Worm (Caenorhabditis elegans) whole organism, L2 larva: ENCODE results near the gene acr-3.
A peak's percentile ranks its signal among the peaks of the same experiment; 100 is the strongest.

Source experiments
- C34F6.9 ChIP-seq: fragments of 150-350 bp; optimal IDR thresholded peaks from 2 replicates; lab custom pipeline; 2014; ENCODE audit warnings: missing biosample characterization, missing genetic modification characterization
- F13H6.1 ChIP-seq: sonication (generic microtip); optimal IDR thresholded peaks from 2 replicates; lab custom pipeline; 2016; ENCODE audit warnings: missing genetic modification characterization, missing compliant biosample characterization
- R02D3.7 ChIP-seq: fragments of 150-350 bp; optimal IDR thresholded peaks from 2 replicates; lab custom pipeline; 2014; ENCODE audit warnings: missing biosample characterization, missing genetic modification characterization
- Y55F3AM.14 ChIP-seq: fragments of 200-800 bp; sonication (Bioruptor generic); optimal IDR thresholded peaks from 2 replicates; lab custom pipeline; 2018; ENCODE audit warnings: mild to moderate bottlenecking, missing genetic modification characterization, missing compliant biosample characterization
- ZK546.5 ChIP-seq: sonication (generic microtip); optimal IDR thresholded peaks from 2 replicates; lab custom pipeline; 2017; ENCODE audit warnings: missing biosample characterization, missing genetic modification characterization
- alr-1 ChIP-seq: fragments of 150-350 bp; optimal IDR thresholded peaks from 2 replicates; lab custom pipeline; 2014; ENCODE audit warnings: missing biosample characterization, missing genetic modification characterization
- aly-2 ChIP-seq: fragments of 150-350 bp; optimal IDR thresholded peaks from 2 replicates; lab custom pipeline; 2014; ENCODE audit warnings: missing biosample characterization, missing genetic modification characterization
- ama-1 ChIP-seq: fragments of 150-350 bp; optimal IDR thresholded peaks from 2 replicates; lab custom pipeline; 2018; ENCODE audit warnings: inconsistent platforms
- blmp-1 ChIP-seq: sonication (generic microtip); optimal IDR thresholded peaks from 2 replicates; lab custom pipeline; 2017; ENCODE audit warnings: missing genetic modification characterization, mild to moderate bottlenecking, missing compliant biosample characterization, antibody characterized with exemption, moderate library complexity; ENCODE audit not compliant: insufficient read depth
- ceh-16 ChIP-seq: fragments of 150-350 bp; optimal IDR thresholded peaks from 2 replicates; lab custom pipeline; 2014; ENCODE audit warnings: missing biosample characterization, missing genetic modification characterization
- ceh-82 ChIP-seq: fragments of 150-350 bp; optimal IDR thresholded peaks from 2 replicates; lab custom pipeline; 2014; ENCODE audit warnings: missing biosample characterization, missing genetic modification characterization
- crh-2 ChIP-seq: sonication (generic microtip); optimal IDR thresholded peaks from 2 replicates; lab custom pipeline; 2017; ENCODE audit warnings: missing biosample characterization, missing genetic modification characterization
- dmd-4 ChIP-seq: sonication (generic microtip); optimal IDR thresholded peaks from 2 replicates; lab custom pipeline; 2017; ENCODE audit warnings: missing biosample characterization, missing genetic modification characterization
- egl-27 ChIP-seq: sonication (generic microtip); optimal IDR thresholded peaks from 3 replicates; lab custom pipeline; 2017; ENCODE audit warnings: missing biosample characterization, missing genetic modification reagents, missing genetic modification characterization
- elt-1 ChIP-seq: fragments of 150-350 bp; optimal IDR thresholded peaks from 2 replicates; lab custom pipeline; 2014; ENCODE audit warnings: missing biosample characterization, missing genetic modification characterization
- elt-3 ChIP-seq: sonication (generic microtip); optimal IDR thresholded peaks from 2 replicates; lab custom pipeline; 2017; ENCODE audit warnings: missing biosample characterization, missing genetic modification characterization
- fos-1 ChIP-seq: fragments of 150-350 bp; optimal IDR thresholded peaks from 2 replicates; lab custom pipeline; 2014; ENCODE audit warnings: missing biosample characterization, missing genetic modification characterization
- gmeb-1 ChIP-seq: fragments of 150-350 bp; optimal IDR thresholded peaks from 2 replicates; lab custom pipeline; 2014; ENCODE audit warnings: missing biosample characterization, missing genetic modification characterization
- lin-11 ChIP-seq: fragments of 150-350 bp; sonication (generic microtip); optimal IDR thresholded peaks from 2 replicates; lab custom pipeline; 2014; ENCODE audit warnings: missing biosample characterization, missing genetic modification characterization, inconsistent platforms, mixed read lengths
- lin-13 ChIP-seq: fragments of 150-350 bp; optimal IDR thresholded peaks from 2 replicates; lab custom pipeline; 2014; ENCODE audit warnings: missing biosample characterization, missing genetic modification reagents, missing genetic modification characterization
- lin-39 ChIP-seq: fragments of 150-350 bp; optimal IDR thresholded peaks from 2 replicates; lab custom pipeline; 2014; ENCODE audit warnings: missing biosample characterization, missing genetic modification reagents, missing genetic modification characterization
- lsy-2 ChIP-seq, 2 experiments: fragments of 150-350 bp in 1 of 2; sonication (generic microtip) in 1 of 2; optimal IDR thresholded peaks; 2 replicates each; lab custom pipeline; 2014 to 2017; ENCODE audit warnings: missing biosample characterization in 2 of 2, missing genetic modification characterization in 2 of 2
- mab-5 ChIP-seq: fragments of 150-350 bp; optimal IDR thresholded peaks from 2 replicates; lab custom pipeline; 2014; ENCODE audit warnings: missing biosample characterization, missing genetic modification characterization
- mbf-1 ChIP-seq: sonication (generic microtip); optimal IDR thresholded peaks from 2 replicates; lab custom pipeline; 2017; ENCODE audit warnings: missing biosample characterization, missing genetic modification characterization
- mdl-1 ChIP-seq, 2 experiments: fragments of 150-350 bp in 1 of 2; sonication (generic microtip) in 1 of 2; optimal IDR thresholded peaks; 2 replicates each; lab custom pipeline; 2017; ENCODE audit warnings: missing biosample characterization in 2 of 2, missing genetic modification characterization in 2 of 2
- nhr-10 ChIP-seq: sonication (generic microtip); optimal IDR thresholded peaks from 2 replicates; lab custom pipeline; 2017; ENCODE audit warnings: missing biosample characterization, missing genetic modification characterization
- nhr-11 ChIP-seq: fragments of 150-350 bp; optimal IDR thresholded peaks from 2 replicates; lab custom pipeline; 2014; ENCODE audit warnings: missing biosample characterization, missing genetic modification characterization
- nhr-12 ChIP-seq: fragments of 150-350 bp; optimal IDR thresholded peaks from 2 replicates; lab custom pipeline; 2014; ENCODE audit warnings: missing biosample characterization, missing genetic modification characterization
- nhr-129 ChIP-seq: fragments of 150-350 bp; optimal IDR thresholded peaks from 2 replicates; lab custom pipeline; 2014; ENCODE audit warnings: missing biosample characterization, missing genetic modification characterization
- nhr-21 ChIP-seq: fragments of 150-350 bp; optimal IDR thresholded peaks from 2 replicates; lab custom pipeline; 2014; ENCODE audit warnings: missing biosample characterization, missing genetic modification characterization
- nhr-23 ChIP-seq: fragments of 150-350 bp; optimal IDR thresholded peaks from 2 replicates; lab custom pipeline; 2014; ENCODE audit warnings: missing biosample characterization, missing genetic modification reagents, missing genetic modification characterization
- nhr-237 ChIP-seq: fragments of 150-350 bp; optimal IDR thresholded peaks from 2 replicates; lab custom pipeline; 2014; ENCODE audit warnings: missing biosample characterization, missing genetic modification characterization
- nhr-25 ChIP-seq: fragments of 150-350 bp; sonication (generic microtip); optimal IDR thresholded peaks from 3 replicates; lab custom pipeline; 2014; ENCODE audit warnings: missing biosample characterization, missing genetic modification characterization
- nhr-6 ChIP-seq: fragments of 150-350 bp; optimal IDR thresholded peaks from 2 replicates; lab custom pipeline; 2014; ENCODE audit warnings: missing biosample characterization, missing genetic modification characterization
- nhr-77 ChIP-seq: fragments of 150-350 bp; optimal IDR thresholded peaks from 2 replicates; lab custom pipeline; 2014; ENCODE audit warnings: missing biosample characterization, missing genetic modification characterization
- peb-1 ChIP-seq: fragments of 150-350 bp; optimal IDR thresholded peaks from 2 replicates; lab custom pipeline; 2014; ENCODE audit warnings: missing biosample characterization, missing genetic modification characterization
- sem-4 ChIP-seq: fragments of 150-350 bp; optimal IDR thresholded peaks from 2 replicates; lab custom pipeline; 2014; ENCODE audit warnings: missing biosample characterization, missing genetic modification reagents, missing genetic modification characterization
- skn-1 ChIP-seq: sonication (generic microtip); optimal IDR thresholded peaks from 2 replicates; lab custom pipeline; 2017; ENCODE audit warnings: missing biosample characterization, missing genetic modification characterization
- sma-3 ChIP-seq: sonication (generic microtip); optimal IDR thresholded peaks from 2 replicates; lab custom pipeline; 2016; ENCODE audit warnings: missing genetic modification reagents, missing genetic modification characterization, missing compliant biosample characterization
- sma-9 ChIP-seq, 2 experiments: fragments of 150-350 bp in 1 of 2; sonication (generic microtip) in 1 of 2; optimal IDR thresholded peaks; 2 replicates each; lab custom pipeline; 2014 to 2016; ENCODE audit warnings: missing genetic modification characterization in 2 of 2, mild to moderate bottlenecking in 1 of 2, missing biosample characterization in 1 of 2, missing compliant biosample characterization in 1 of 2, missing genetic modification reagents in 1 of 2, moderate library complexity in 1 of 2
- snpc-4 ChIP-seq: fragments of 150-350 bp; optimal IDR thresholded peaks from 2 replicates; lab custom pipeline; 2014; ENCODE audit warnings: missing biosample characterization, missing genetic modification characterization
- unc-39 ChIP-seq: fragments of 150-350 bp; optimal IDR thresholded peaks from 2 replicates; lab custom pipeline; 2014; ENCODE audit warnings: missing biosample characterization, missing genetic modification characterization
- unc-55 ChIP-seq: fragments of 150-350 bp; sonication (generic microtip); optimal IDR thresholded peaks from 3 replicates; lab custom pipeline; 2014; ENCODE audit warnings: missing biosample characterization, missing genetic modification reagents, missing genetic modification characterization
- unc-62 ChIP-seq: fragments of 150-350 bp; optimal IDR thresholded peaks from 2 replicates; lab custom pipeline; 2014; ENCODE audit warnings: missing biosample characterization, missing genetic modification reagents, missing genetic modification characterization
- zag-1 ChIP-seq: fragments of 150-350 bp; optimal IDR thresholded peaks from 2 replicates; lab custom pipeline; 2014; ENCODE audit warnings: missing biosample characterization, missing genetic modification characterization
- ztf-1 ChIP-seq: fragments of 200-800 bp; sonication (Bioruptor generic); conservative IDR thresholded peaks from 2 replicates; pipeline ENCODE4 v1.3.6; 2022; ENCODE audit warnings: missing genetic modification characterization, missing compliant biosample characterization
- ztf-11 ChIP-seq: sonication (generic microtip); optimal IDR thresholded peaks from 2 replicates; lab custom pipeline; 2017; ENCODE audit warnings: missing biosample characterization, missing genetic modification characterization
- ztf-4 ChIP-seq: fragments of 150-350 bp; optimal IDR thresholded peaks from 2 replicates; lab custom pipeline; 2014; ENCODE audit warnings: missing biosample characterization, missing genetic modification characterization

Gene acr-3

ce11 chrX:6750145-6750544 is 40.8 kb downstream of the acr-3 start:
- TF ChIP-seq peb-1 (tag; lab: Kevin White, UChicago), result no peak
- TF ChIP-seq alr-1 (tag; lab: Kevin White, UChicago), result peak; percentile 51
- peak; percentile 100 for TF ChIP-seq sma-9 (GFP tag; optimal IDR thresholded peaks at IDR 0.05; lab: Kevin White, UChicago)
- TF ChIP-seq sma-9 (tag; optimal IDR thresholded peaks at IDR 0.05; lab: Kevin White, UChicago), result no peak
- TF ChIP-seq C34F6.9 (tag; lab: Kevin White, UChicago), result peak; percentile 71
- no peak for TF ChIP-seq ceh-82 (tag; lab: Kevin White, UChicago)
- peak; percentile 94 for TF ChIP-seq nhr-21 (tag; lab: Kevin White, UChicago)
- TF ChIP-seq nhr-11 (tag; lab: Kevin White, UChicago), result no peak
- TF ChIP-seq lin-13 (GFP tag; lab: Kevin White, UChicago), result peak; percentile 33
- no peak for TF ChIP-seq zag-1 (tag; lab: Kevin White, UChicago)
- no peak for TF ChIP-seq ztf-11 (tag; lab: Kevin White, UChicago)
- peak; percentile 96 for TF ChIP-seq nhr-25
- peak; percentile 100 for TF ChIP-seq mdl-1 (tag; optimal IDR thresholded peaks at IDR 0.05; lab: Kevin White, UChicago)
- TF ChIP-seq elt-3 (tag; lab: Kevin White, UChicago), result no peak
- TF ChIP-seq nhr-237 (tag; lab: Kevin White, UChicago), result no peak
- TF ChIP-seq ZK546.5 (tag; lab: Kevin White, UChicago), result no peak
- no peak for TF ChIP-seq ztf-1 (GFP tag; lab: Robert Waterston, UW)
- peak; percentile 54 for TF ChIP-seq ceh-16 (tag; lab: Kevin White, UChicago)
- TF ChIP-seq dmd-4, result no peak
- TF ChIP-seq nhr-23 (tag; lab: Kevin White, UChicago), result no peak
- TF ChIP-seq F13H6.1 (tag; lab: Kevin White, UChicago), result peak; percentile 98
- peak; percentile 74 for TF ChIP-seq gmeb-1 (tag; lab: Kevin White, UChicago)
- TF ChIP-seq aly-2 (tag; lab: Kevin White, UChicago), result no peak
- TF ChIP-seq mab-5 (tag; lab: Kevin White, UChicago), result no peak
- TF ChIP-seq ztf-4 (tag; lab: Kevin White, UChicago), result peak; percentile 24
- TF ChIP-seq skn-1 (tag; lab: Kevin White, UChicago), result no peak
- TF ChIP-seq R02D3.7 (tag; lab: Kevin White, UChicago), result no peak
- TF ChIP-seq nhr-129 (tag; lab: Kevin White, UChicago), result peak; percentile 96
- no peak for TF ChIP-seq mbf-1
- TF ChIP-seq snpc-4 (tag; lab: Kevin White, UChicago), result peak; percentile 61
- no peak for TF ChIP-seq unc-62 (GFP tag; lab: Kevin White, UChicago)
- no peak for TF ChIP-seq lin-39 (tag; lab: Kevin White, UChicago)
- TF ChIP-seq nhr-77 (tag; lab: Kevin White, UChicago), result peak; percentile 13
- no peak for TF ChIP-seq elt-1 (tag; lab: Kevin White, UChicago)
- TF ChIP-seq unc-39 (tag; lab: Kevin White, UChicago), result no peak
- TF ChIP-seq egl-27 (tag; lab: Kevin White, UChicago), result peak; percentile 95
- TF ChIP-seq sma-3 (GFP tag; lab: Kevin White, UChicago), result peak; percentile 94
- peak; percentile 75 for TF ChIP-seq sem-4
- no peak for TF ChIP-seq nhr-12 (tag; lab: Kevin White, UChicago)
- peak; percentile 83 for TF ChIP-seq crh-2
- peak; percentile 72 for TF ChIP-seq nhr-6 (tag; lab: Kevin White, UChicago)
- peak; percentile 61 for TF ChIP-seq unc-55 (GFP tag; lab: Kevin White, UChicago)
- TF ChIP-seq blmp-1 (tag; lab: Kevin White, UChicago), result peak; percentile 79
- peak; percentile 73 for TF ChIP-seq nhr-10 (tag; lab: Kevin White, UChicago)
- peak; percentile 85 for TF ChIP-seq fos-1 (tag; lab: Kevin White, UChicago)
- no peak for TF ChIP-seq lin-11 (tag; lab: Kevin White, UChicago)
- TF ChIP-seq Y55F3AM.14 (GFP tag; lab: Kevin White, UChicago), result peak; percentile 84
- peak in 1 of 2 experiments; percentile 79 for TF ChIP-seq lsy-2 (tag; optimal IDR thresholded peaks at IDR 0.05; lab: Kevin White, UChicago)
- TF ChIP-seq ama-1, result no peak
